In the genomic region with DNA sequence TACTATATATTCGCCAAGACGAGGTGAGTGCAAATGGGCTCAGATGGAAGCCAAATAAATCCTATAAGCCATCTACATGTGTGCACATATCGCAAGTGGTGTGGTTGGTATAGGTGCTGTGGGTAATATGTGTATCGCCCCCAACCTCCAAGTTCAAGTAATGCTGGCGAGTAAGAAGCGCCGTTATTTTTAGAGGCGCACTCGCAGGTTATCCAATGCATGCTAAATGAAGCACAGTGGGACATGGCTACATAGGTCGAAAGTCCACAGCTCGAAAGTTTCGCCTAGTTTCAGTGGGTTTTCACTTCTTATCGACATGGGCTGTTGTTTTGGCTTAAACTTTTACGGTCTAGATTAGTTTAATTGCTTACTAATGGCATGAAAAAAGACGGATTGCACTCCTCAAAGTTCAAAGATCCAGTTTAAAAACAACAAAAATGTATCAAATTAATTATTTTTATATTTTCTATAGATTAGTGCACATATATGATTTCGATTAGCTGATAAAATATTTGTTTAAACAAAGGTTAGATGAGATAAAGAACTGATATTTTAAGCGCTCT, we compare ENCODE assay signal across 1 fruit fly cellular context.
TF ChIP-seq lines count a peak whose summit lies in the region.

No protein-coding gene starts in this region.

TF ChIP-seq in whole organism, embryonic, 481 proteins besides CTCF, POLR2A, EP300 and RAD21 (continued from another document):
- TF ChIP-seq CG7357 (GFP tag; IDR thresholded peaks at IDR 0.05; lab: Robert Waterston, UW) (no peak), CG18764 (GFP tag; optimal IDR thresholded peaks at IDR 0.05; lab: Kevin White, UChicago) (no peak), CG2202 (tag; optimal IDR thresholded peaks at IDR 0.05; lab: Kevin White, UChicago) (no peak), CG6813 (GFP tag; optimal IDR thresholded peaks at IDR 0.05; lab: Kevin White, UChicago) (no peak), CG2116 (GFP tag; optimal IDR thresholded peaks at IDR 0.05; lab: Kevin White, UChicago) (no peak), sc (optimal IDR thresholded peaks at IDR 0.05; lab: Kevin White, UChicago) (no peak), sc (GFP tag; optimal IDR thresholded peaks at IDR 0.05; lab: Kevin White, UChicago) (no peak), CG3726 (GFP tag; IDR thresholded peaks at IDR 0.05; lab: Robert Waterston, UW) (no peak), CG7928 (GFP tag; optimal IDR thresholded peaks at IDR 0.05; lab: Kevin White, UChicago) (no peak), grau (tag; optimal IDR thresholded peaks at IDR 0.05; lab: Kevin White, UChicago) (peak; percentile 41)
